Fruit fly (Drosophila melanogaster) whole organism, embryonic: ENCODE data around the gene Atg14.

Experiments
- Aef1 ChIP-seq: fragments of 200-800 bp; sonication (Bioruptor generic); IDR thresholded peaks from 3 replicates; pipeline ENCODE4 v1.3.6; 2022; ENCODE audit warnings: missing biosample characterization, missing genetic modification characterization
- Atf6 ChIP-seq: fragments of 200-800 bp; sonication (Bioruptor generic); IDR thresholded peaks from 2 replicates; pipeline ENCODE4 v1.3.6; 2022; ENCODE audit warnings: missing biosample characterization, missing genetic modification characterization
- B-H2 ChIP-seq: fragments of 200-800 bp; sonication (Bioruptor generic); optimal IDR thresholded peaks from 2 replicates; lab custom pipeline; 2018; ENCODE audit warnings: missing biosample characterization, mild to moderate bottlenecking, missing genetic modification characterization
- Blimp-1 ChIP-seq: fragments of 200-800 bp; sonication (Bioruptor generic); optimal IDR thresholded peaks from 3 replicates; lab custom pipeline; 2018; ENCODE audit warnings: missing biosample characterization, missing genetic modification characterization, mild to moderate bottlenecking, moderate library complexity, missing genetic modification reagents
- CG10321 ChIP-seq: fragments of 200-800 bp; sonication (Bioruptor generic); IDR thresholded peaks from 2 replicates; pipeline ENCODE4 v1.3.6; 2022; ENCODE audit warnings: missing biosample characterization, missing genetic modification characterization
- CG10959 ChIP-seq: fragments of 200-800 bp; sonication (Bioruptor generic); IDR thresholded peaks from 2 replicates; pipeline ENCODE4 v1.3.6; 2022; ENCODE audit warnings: missing biosample characterization, missing genetic modification characterization
- CG11696 ChIP-seq: fragments of 200-800 bp; sonication (Bioruptor generic); IDR thresholded peaks from 2 replicates; pipeline ENCODE4 v1.3.6; 2022; ENCODE audit warnings: missing biosample characterization, missing genetic modification characterization
- CG12155 ChIP-seq: fragments of 200-800 bp; sonication (Bioruptor generic); optimal IDR thresholded peaks from 3 replicates; lab custom pipeline; 2016; ENCODE audit warnings: missing biosample characterization, missing genetic modification characterization
- CG12236 ChIP-seq: fragments of 200-800 bp; sonication (Bioruptor generic); optimal IDR thresholded peaks from 2 replicates; lab custom pipeline; 2016; ENCODE audit warnings: missing biosample characterization, missing genetic modification characterization
- CG12769 ChIP-seq: fragments of 200-800 bp; sonication (Bioruptor generic); optimal IDR thresholded peaks from 2 replicates; lab custom pipeline; 2019; ENCODE audit warnings: missing biosample characterization, mild to moderate bottlenecking, missing genetic modification characterization, moderate library complexity
- CG14014 ChIP-seq: fragments of 200-800 bp; sonication (Bioruptor generic); IDR thresholded peaks from 2 replicates; pipeline ENCODE4 v1.3.6; 2022; ENCODE audit warnings: missing biosample characterization, missing genetic modification characterization
- CG14710 ChIP-seq: fragments of 200-800 bp; sonication (Bioruptor generic); optimal IDR thresholded peaks from 3 replicates; lab custom pipeline; 2019; ENCODE audit warnings: missing biosample characterization, mild to moderate bottlenecking, missing genetic modification characterization, moderate library complexity
- CG17186 ChIP-seq: fragments of 200-800 bp; sonication (Bioruptor generic); optimal IDR thresholded peaks from 3 replicates; lab custom pipeline; 2017; ENCODE audit warnings: missing biosample characterization, missing genetic modification reagents, missing genetic modification characterization
- CG18619 ChIP-seq: fragments of 200-800 bp; sonication (Bioruptor generic); optimal IDR thresholded peaks from 3 replicates; lab custom pipeline; 2017; ENCODE audit warnings: missing biosample characterization, mild to moderate bottlenecking, missing genetic modification characterization
- CG3065 ChIP-seq: fragments of 200-800 bp; sonication (Bioruptor generic); optimal IDR thresholded peaks from 2 replicates; lab custom pipeline; 2016; ENCODE audit warnings: missing biosample characterization, missing genetic modification characterization
- CG32532 ChIP-seq: fragments of 200-800 bp; sonication (Bioruptor generic); IDR thresholded peaks from 2 replicates; pipeline ENCODE4 v1.3.6; 2022; ENCODE audit warnings: missing biosample characterization, missing genetic modification characterization
- CG3281 ChIP-seq: fragments of 200-800 bp; sonication (Bioruptor generic); optimal IDR thresholded peaks from 3 replicates; lab custom pipeline; 2017; ENCODE audit warnings: missing biosample characterization, mild to moderate bottlenecking, missing genetic modification characterization
- CG3838 ChIP-seq: fragments of 200-800 bp; sonication (Bioruptor generic); optimal IDR thresholded peaks from 3 replicates; lab custom pipeline; 2016; ENCODE audit warnings: missing biosample characterization, missing genetic modification characterization
- CG42726 ChIP-seq: fragments of 200-800 bp; sonication (Bioruptor generic); IDR thresholded peaks from 2 replicates; pipeline ENCODE4 v1.3.6; 2022; ENCODE audit warnings: missing biosample characterization, missing genetic modification characterization; ENCODE audit not compliant: partially characterized antibody
- CG43689 ChIP-seq: fragments of 200-800 bp; sonication (Bioruptor generic); IDR thresholded peaks from 2 replicates; pipeline ENCODE4 v1.3.6; 2022; ENCODE audit warnings: missing biosample characterization, missing genetic modification characterization
- CG4707 ChIP-seq: fragments of 200-800 bp; sonication (Bioruptor generic); optimal IDR thresholded peaks from 2 replicates; lab custom pipeline; 2018; ENCODE audit warnings: missing biosample characterization, mild to moderate bottlenecking, missing genetic modification characterization, moderate library complexity
- CG6272 ChIP-seq: fragments of 200-800 bp; sonication (Bioruptor generic); IDR thresholded peaks from 2 replicates; pipeline ENCODE4 v1.3.6; 2022; ENCODE audit warnings: missing biosample characterization, missing genetic modification characterization
- CG7372 ChIP-seq: fragments of 200-800 bp; sonication (Bioruptor generic); IDR thresholded peaks from 2 replicates; pipeline ENCODE4 v1.3.6; 2022; ENCODE audit warnings: missing biosample characterization, missing genetic modification characterization
- CG7556 ChIP-seq: fragments of 200-800 bp; sonication (Bioruptor generic); optimal IDR thresholded peaks from 2 replicates; lab custom pipeline; 2017; ENCODE audit warnings: missing biosample characterization, mild to moderate bottlenecking, missing genetic modification characterization
- Eip74EF ChIP-seq, 2 experiments: fragments of 200-800 bp in 1 of 2; fragments of >200 bp in 1 of 2; sonication (Bioruptor generic) in 1 of 2; optimal IDR thresholded peaks; 2 replicates each; lab custom pipeline; 2017 to 2019; ENCODE audit warnings: missing biosample characterization in 2 of 2, missing genetic modification characterization in 2 of 2, mild to moderate bottlenecking in 1 of 2, moderate library complexity in 1 of 2
- HLH3B ChIP-seq: fragments of 200-800 bp; sonication (Bioruptor generic); IDR thresholded peaks from 2 replicates; pipeline ENCODE4 v1.3.6; 2022; ENCODE audit warnings: missing biosample characterization, missing genetic modification characterization
- Hsf ChIP-seq: fragments of 200-800 bp; sonication (Bioruptor generic); optimal IDR thresholded peaks from 3 replicates; lab custom pipeline; 2016; ENCODE audit warnings: missing biosample characterization, missing genetic modification characterization
- Lpt ChIP-seq: fragments of >200 bp; optimal IDR thresholded peaks from 2 replicates; lab custom pipeline; 2018; ENCODE audit warnings: missing biosample characterization, missing genetic modification characterization
- MBD-R2 ChIP-seq: fragments of 200-800 bp; sonication (Bioruptor generic); IDR thresholded peaks from 2 replicates; pipeline ENCODE4 v1.3.6; 2022; ENCODE audit warnings: missing biosample characterization, missing genetic modification characterization
- Scr ChIP-seq: fragments of 200-800 bp; sonication (Bioruptor generic); IDR thresholded peaks from 2 replicates; pipeline ENCODE4 v1.3.6; 2022; ENCODE audit warnings: missing biosample characterization, missing genetic modification characterization; ENCODE audit not compliant: partially characterized antibody
- Xrp1 ChIP-seq: fragments of 200-800 bp; sonication (Bioruptor generic); IDR thresholded peaks from 2 replicates; pipeline ENCODE4 v1.3.6; 2022; ENCODE audit warnings: missing biosample characterization, missing genetic modification characterization
- br ChIP-seq: fragments of >200 bp; optimal IDR thresholded peaks from 2 replicates; lab custom pipeline; 2017
- chn ChIP-seq: fragments of 200-800 bp; sonication (Bioruptor generic); optimal IDR thresholded peaks from 2 replicates; lab custom pipeline; 2016; ENCODE audit warnings: missing biosample characterization, missing genetic modification characterization
- croc ChIP-seq: fragments of 200-800 bp; sonication (Bioruptor generic); conservative IDR thresholded peaks from 3 replicates; pipeline ENCODE4 v1.3.6; 2022; ENCODE audit warnings: missing biosample characterization, missing genetic modification characterization
- dm ChIP-seq: fragments of 200-800 bp; sonication (Bioruptor generic); optimal IDR thresholded peaks from 3 replicates; lab custom pipeline; 2016; ENCODE audit warnings: missing biosample characterization, missing genetic modification characterization
- dmrt11E ChIP-seq: fragments of 200-800 bp; sonication (Bioruptor generic); optimal IDR thresholded peaks from 3 replicates; lab custom pipeline; 2018; ENCODE audit warnings: missing biosample characterization, mild to moderate bottlenecking, missing genetic modification characterization, moderate library complexity
- fd102C ChIP-seq: fragments of 200-800 bp; sonication (Bioruptor generic); optimal IDR thresholded peaks from 2 replicates; lab custom pipeline; 2018; ENCODE audit warnings: missing biosample characterization, mild to moderate bottlenecking, missing genetic modification characterization, moderate library complexity
- fd3F ChIP-seq: fragments of 200-800 bp; sonication (Bioruptor generic); optimal IDR thresholded peaks from 2 replicates; lab custom pipeline; 2018; ENCODE audit warnings: missing biosample characterization, mild to moderate bottlenecking, missing genetic modification characterization, moderate library complexity
- gcm ChIP-seq: fragments of 200-800 bp; sonication (Bioruptor generic); optimal IDR thresholded peaks from 2 replicates; lab custom pipeline; 2019; ENCODE audit warnings: missing biosample characterization, mild to moderate bottlenecking, missing genetic modification characterization, moderate library complexity
- h ChIP-seq: fragments of >200 bp; optimal IDR thresholded peaks from 2 replicates; lab custom pipeline; 2017
- inv ChIP-seq: fragments of 200-800 bp; sonication (Bioruptor generic); IDR thresholded peaks from 2 replicates; pipeline ENCODE4 v1.3.6; 2022; ENCODE audit warnings: missing biosample characterization, missing genetic modification characterization; ENCODE audit not compliant: partially characterized antibody
- ken ChIP-seq: fragments of 200-800 bp; sonication (Bioruptor generic); IDR thresholded peaks from 3 replicates; pipeline ENCODE4 v1.3.6; 2022; ENCODE audit warnings: missing biosample characterization, missing genetic modification characterization
- lab ChIP-seq: fragments of 200-800 bp; sonication (Bioruptor generic); optimal IDR thresholded peaks from 3 replicates; lab custom pipeline; 2017; ENCODE audit warnings: missing biosample characterization, missing genetic modification characterization, mild to moderate bottlenecking, moderate library complexity, missing genetic modification reagents
- luna ChIP-seq: fragments of 200-800 bp; sonication (Bioruptor generic); optimal IDR thresholded peaks from 2 replicates; lab custom pipeline; 2016; ENCODE audit warnings: missing biosample characterization, missing genetic modification characterization
- mld ChIP-seq: fragments of 200-800 bp; sonication (Bioruptor generic); IDR thresholded peaks from 3 replicates; pipeline ENCODE4 v1.3.6; 2022; ENCODE audit warnings: missing biosample characterization, missing genetic modification characterization; ENCODE audit not compliant: partially characterized antibody
- pho ChIP-seq: fragments of 200-800 bp; sonication (Bioruptor generic); optimal IDR thresholded peaks from 2 replicates; lab custom pipeline; 2016; ENCODE audit warnings: missing biosample characterization, missing genetic modification characterization
- pros ChIP-seq: fragments of 200-800 bp; sonication (Bioruptor generic); optimal IDR thresholded peaks from 3 replicates; lab custom pipeline; 2019; ENCODE audit warnings: missing biosample characterization, mild to moderate bottlenecking, missing genetic modification characterization, moderate library complexity
- row ChIP-seq: fragments of 200-800 bp; sonication (Bioruptor generic); IDR thresholded peaks from 3 replicates; pipeline ENCODE4 v1.3.6; 2022; ENCODE audit warnings: missing biosample characterization, missing genetic modification characterization
- salm ChIP-seq: fragments of 200-800 bp; sonication (Bioruptor generic); optimal IDR thresholded peaks from 2 replicates; lab custom pipeline; 2018; ENCODE audit warnings: missing biosample characterization, mild to moderate bottlenecking, missing genetic modification characterization
- sim ChIP-seq: fragments of 200-800 bp; sonication (Bioruptor generic); IDR thresholded peaks from 2 replicates; pipeline ENCODE4 v1.3.6; 2022; ENCODE audit warnings: missing biosample characterization, missing genetic modification characterization
- sr ChIP-seq: fragments of 200-800 bp; sonication (Bioruptor generic); IDR thresholded peaks from 3 replicates; pipeline ENCODE4 v1.3.6; 2022; ENCODE audit warnings: missing biosample characterization, missing genetic modification characterization
- toy ChIP-seq: fragments of 200-800 bp; sonication (Bioruptor generic); IDR thresholded peaks from 2 replicates; pipeline ENCODE4 v1.3.6; 2022; ENCODE audit warnings: missing biosample characterization, missing genetic modification characterization
- zf30C ChIP-seq: fragments of 200-800 bp; sonication (Bioruptor generic); optimal IDR thresholded peaks from 3 replicates; lab custom pipeline; 2018; ENCODE audit warnings: missing biosample characterization, mild to moderate bottlenecking, missing genetic modification characterization

The Atg14 gene

DNA sequence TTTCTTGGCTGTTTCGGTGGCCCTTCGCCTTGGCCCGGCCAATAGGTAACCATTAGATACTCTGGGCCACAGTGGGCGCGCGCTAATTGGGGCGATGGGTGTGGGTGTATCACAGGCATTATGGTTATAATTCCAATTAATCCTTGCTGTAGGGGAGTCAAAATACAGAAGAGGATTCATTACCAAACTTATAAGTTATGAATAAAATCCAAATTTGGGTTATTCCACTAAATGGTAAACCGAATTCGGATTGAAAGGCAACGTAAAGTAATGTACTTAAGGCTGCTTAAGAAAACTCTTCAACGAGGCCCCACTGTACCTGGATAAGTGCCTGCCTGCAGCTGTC is 26.6 kb upstream of the Atg14 start (continued):
- TF ChIP-seq CG7372 (GFP tag; lab: Robert Waterston, UW) (0 out of 2 replicates have a peak, but pooled peaks have one; percentile 32), toy (no peak), sr (peak; percentile 72; the same call in 2 of the 3 replicates), h (no peak), CG12769 (tag; lab: Kevin White, UChicago) (no peak), CG7556 (no peak), dm (GFP tag; lab: Kevin White, UChicago) (no peak), Scr (GFP tag; lab: Robert Waterston, UW) (no peak), fd102C (GFP tag; lab: Kevin White, UChicago) (no peak), pros (GFP tag; lab: Kevin White, UChicago) (no peak), CG12155 (no peak), chn (GFP tag; lab: Kevin White, UChicago) (no peak), CG4707 (no peak), Blimp-1 (GFP tag; lab: Kevin White, UChicago) (peak; percentile 23), CG42726 (GFP tag; lab: Robert Waterston, UW) (no peak), fd3F (GFP tag; lab: Kevin White, UChicago) (no peak), CG17186 (GFP tag; lab: Kevin White, UChicago) (no peak), MBD-R2 (no peak), CG10959 (no peak), lab (GFP tag; lab: Kevin White, UChicago) (peak; percentile 79), CG11696 (GFP tag; lab: Robert Waterston, UW) (no peak), CG12236 (GFP tag; lab: Kevin White, UChicago) (no peak), CG3065 (GFP tag; lab: Kevin White, UChicago) (no peak), CG14014 (no peak), croc (GFP tag; lab: Robert Waterston, UW) (no peak; the same call in 2 of the 3 replicates), CG43689 (no peak), CG3838 (GFP tag; lab: Kevin White, UChicago) (no peak), Aef1 (GFP tag; lab: Robert Waterston, UW) (peak; percentile 45; the same call in 1 of the 3 replicates), salm (no peak), CG18619 (GFP tag; lab: Kevin White, UChicago) (no peak), Lpt (no peak), Hsf (GFP tag; lab: Kevin White, UChicago) (no peak), CG3281 (GFP tag; lab: Kevin White, UChicago) (peak; percentile 66), zf30C (GFP tag; lab: Kevin White, UChicago) (no peak), dmrt11E (tag; lab: Kevin White, UChicago) (no peak), mld (no peak), CG32532 (GFP tag; lab: Robert Waterston, UW) (peak; percentile 67), gcm (GFP tag; lab: Kevin White, UChicago) (no peak), sim (GFP tag; lab: Robert Waterston, UW) (no peak), CG6272 (peak; percentile 35; the same call in 1 of the 2 replicates), br (no peak), HLH3B (peak; percentile 35; the same call in 1 of the 2 replicates), pho (no peak), CG14710 (no peak), CG10321 (GFP tag; lab: Robert Waterston, UW) (no peak), inv (GFP tag; lab: Robert Waterston, UW) (no peak), Atf6 (GFP tag; lab: Robert Waterston, UW) (no peak), B-H2 (GFP tag; lab: Kevin White, UChicago) (no peak), Xrp1 (GFP tag; lab: Robert Waterston, UW) (peak; percentile 71), Eip74EF (GFP tag; optimal IDR thresholded peaks at IDR 0.05; lab: Kevin White, UChicago) (peak in 1 of 2 experiments; percentile 23), ken (GFP tag; lab: Robert Waterston, UW) (no peak), luna (GFP tag; lab: Kevin White, UChicago) (no peak), row (GFP tag; lab: Robert Waterston, UW) (no peak)
